Worm (Caenorhabditis elegans) whole organism, L4 larva: Measurements from ENCODE around the gene rdl-1.

Experiments
- aha-1 ChIP-seq: fragments of 150-350 bp; peaks from one replicate; lab custom pipeline; 2014; ENCODE audit warnings: missing biosample characterization, missing genetic modification characterization
- lin-13 ChIP-seq: fragments of 150-350 bp; optimal IDR thresholded peaks from 2 replicates; lab custom pipeline; 2014; ENCODE audit warnings: missing biosample characterization, missing genetic modification reagents, missing genetic modification characterization
- lin-15B ChIP-seq: fragments of 150-350 bp; sonication (generic microtip); optimal IDR thresholded peaks from 3 replicates; lab custom pipeline; 2014; ENCODE audit warnings: missing biosample characterization, missing genetic modification characterization
- mes-2 ChIP-seq: sonication (generic microtip); optimal IDR thresholded peaks from 2 replicates; lab custom pipeline; 2016; ENCODE audit warnings: missing genotype, mild to moderate bottlenecking, missing genetic modification characterization, missing compliant biosample characterization; ENCODE audit not compliant: poor library complexity, severe bottlenecking
- nhr-28 ChIP-seq: fragments of 150-350 bp; optimal IDR thresholded peaks from 2 replicates; lab custom pipeline; 2014; ENCODE audit warnings: missing biosample characterization, missing genetic modification characterization
- skn-1 ChIP-seq: fragments of 150-350 bp; optimal IDR thresholded peaks from 2 replicates; lab custom pipeline; 2014; ENCODE audit warnings: missing biosample characterization, missing genetic modification characterization

- no peak for TF ChIP-seq lin-13
- no peak for TF ChIP-seq lin-15B (tag; lab: Kevin White, UChicago)
- TF ChIP-seq mes-2 (tag; lab: Kevin White, UChicago) = no peak
- TF ChIP-seq aha-1 (tag; lab: Kevin White, UChicago) = peak; percentile 88
- TF ChIP-seq skn-1 (tag; lab: Kevin White, UChicago) = no peak
- TF ChIP-seq nhr-28 (tag; lab: Kevin White, UChicago) = no peak
These were observed 42.6 kb upstream of the rdl-1 start, which contains the start of gene zgpa-1 for ce11 chrIV:7812709-7813108.
